Fruit fly (Drosophila melanogaster): Measurements from ENCODE around the gene Skel.

Skel gene

dm6 chr3R:10688835-10689234 lies 2.1 kb downstream of the Skel start (continued):
- TF ChIP-seq Ets97D (GFP tag; optimal IDR thresholded peaks at IDR 0.05), result no peak
- TF ChIP-seq mld (GFP tag; IDR thresholded peaks at IDR 0.05; ENCODE audit: partially characterized antibody), result no peak
- TF ChIP-seq crc (GFP tag; optimal IDR thresholded peaks at IDR 0.05), result no peak
- peak; percentile 65 for TF ChIP-seq CG15269 (tag; optimal IDR thresholded peaks at IDR 0.05)
- TF ChIP-seq CG18262 (tag; optimal IDR thresholded peaks at IDR 0.05), result peak; percentile 38
- TF ChIP-seq HHEX (GFP tag; optimal IDR thresholded peaks at IDR 0.05), result peak; percentile 42
- peak; percentile 12 for TF ChIP-seq mam (GFP tag; optimal IDR thresholded peaks at IDR 0.05)
- TF ChIP-seq ash1 (GFP tag; optimal IDR thresholded peaks at IDR 0.05), result no peak
- TF ChIP-seq CG3847 (GFP tag; IDR thresholded peaks at IDR 0.05), result peak; percentile 66
- TF ChIP-seq unpg (GFP tag; optimal IDR thresholded peaks at IDR 0.05), result peak; percentile 62
- no peak for TF ChIP-seq toy (GFP tag; IDR thresholded peaks at IDR 0.05)
- no peak for TF ChIP-seq MESR4 (GFP tag; optimal IDR thresholded peaks at IDR 0.05)
- peak; percentile 43; the same call in 1 of the 2 replicates for TF ChIP-seq cas (GFP tag; IDR thresholded peaks at IDR 0.05)
- no peak for TF ChIP-seq MTF-1 (GFP tag; optimal IDR thresholded peaks at IDR 0.05; ENCODE audit: borderline replicate concordance)
- no peak for TF ChIP-seq salm (tag; optimal IDR thresholded peaks at IDR 0.05)
- no peak for TF ChIP-seq unc-4 (GFP tag; IDR thresholded peaks at IDR 0.05; ENCODE audit: partially characterized antibody)
- TF ChIP-seq pros (GFP tag; optimal IDR thresholded peaks at IDR 0.05), result no peak
- TF ChIP-seq Blimp-1 (GFP tag; optimal IDR thresholded peaks at IDR 0.05), result peak; percentile 56
- TF ChIP-seq CG34376 (GFP tag; optimal IDR thresholded peaks at IDR 0.05), result no peak
- TF ChIP-seq Scr (GFP tag; IDR thresholded peaks at IDR 0.05; ENCODE audit: partially characterized antibody), result no peak
- TF ChIP-seq Tbp (GFP tag; optimal IDR thresholded peaks at IDR 0.05), result no peak
- TF ChIP-seq CG7963 (GFP tag; IDR thresholded peaks at IDR 0.05; ENCODE audit: partially characterized antibody), result no peak
- TF ChIP-seq NC2β (GFP tag; optimal IDR thresholded peaks at IDR 0.05), result no peak
- TF ChIP-seq wdn (GFP tag; IDR thresholded peaks at IDR 0.05), result no peak
- TF ChIP-seq CG1647 (GFP tag; optimal IDR thresholded peaks at IDR 0.05), result peak; percentile 3
- no peak for TF ChIP-seq Sox100B (GFP tag; optimal IDR thresholded peaks at IDR 0.05)
- TF ChIP-seq CG1603 (tag; optimal IDR thresholded peaks at IDR 0.05), result no peak
- TF ChIP-seq CG3995 (GFP tag; optimal IDR thresholded peaks at IDR 0.05), result no peak
- TF ChIP-seq kah (GFP tag; optimal IDR thresholded peaks at IDR 0.05), result no peak
- TF ChIP-seq br (optimal IDR thresholded peaks at IDR 0.05), result no peak
- no peak for TF ChIP-seq maf-S (GFP tag; optimal IDR thresholded peaks at IDR 0.05)
- TF ChIP-seq Dfd (GFP tag; optimal IDR thresholded peaks at IDR 0.05), result no peak
- TF ChIP-seq bsh (GFP tag; optimal IDR thresholded peaks at IDR 0.05), result peak in 1 of 2 experiments; percentile 45
- no peak for TF ChIP-seq CG14050 (GFP tag; IDR thresholded peaks at IDR 0.05)
- TF ChIP-seq Meics (GFP tag; optimal IDR thresholded peaks at IDR 0.05), result peak; percentile 72
- peak; percentile 66 for TF ChIP-seq CG31224 (GFP tag; IDR thresholded peaks at IDR 0.05)
- peak; percentile 55 for TF ChIP-seq cwo (GFP tag; optimal IDR thresholded peaks at IDR 0.05)
- TF ChIP-seq CG10654 (GFP tag; optimal IDR thresholded peaks at IDR 0.05), result no peak
- TF ChIP-seq gsb (GFP tag; IDR thresholded peaks at IDR 0.05), result peak; percentile 45
- peak; percentile 68 for TF ChIP-seq CG7839 (tag; optimal IDR thresholded peaks at IDR 0.05)
- TF ChIP-seq Ptx1 (GFP tag; IDR thresholded peaks at IDR 0.05), result peak; percentile 33; the same call in 1 of the 2 replicates
- TF ChIP-seq CG8765 (GFP tag; IDR thresholded peaks at IDR 0.05), result 0 out of 2 replicates have a peak, but pooled peaks have one; percentile 24
- no peak for TF ChIP-seq chinmo (GFP tag; IDR thresholded peaks at IDR 0.05; ENCODE audit: partially characterized antibody)
- TF ChIP-seq chif (GFP tag; optimal IDR thresholded peaks at IDR 0.05), result no peak
- TF ChIP-seq CG11695 (GFP tag; IDR thresholded peaks at IDR 0.05), result peak; percentile 62; the same call in 1 of the 3 replicates
- peak; percentile 59 for TF ChIP-seq ranshi (GFP tag; IDR thresholded peaks at IDR 0.05)
- TF ChIP-seq CG16863 (GFP tag; optimal IDR thresholded peaks at IDR 0.05), result no peak
- no peak for TF ChIP-seq gfzf (GFP tag; optimal IDR thresholded peaks at IDR 0.05)
- no peak for TF ChIP-seq CG11723 (GFP tag; optimal IDR thresholded peaks at IDR 0.05)
- TF ChIP-seq Hand (GFP tag; optimal IDR thresholded peaks at IDR 0.05), result no peak
- TF ChIP-seq Atf-2 (GFP tag; optimal IDR thresholded peaks at IDR 0.05), result no peak

Measured in whole organism, embryonic.